Worm (Caenorhabditis elegans) whole organism, early embryonic: ENCODE data around the gene mrpl-55.

Source experiments
- B0310.2 ChIP-seq: sonication (generic microtip); optimal IDR thresholded peaks from 2 replicates; lab custom pipeline; 2016; ENCODE audit warnings: mild to moderate bottlenecking, missing genetic modification characterization, missing compliant biosample characterization
- F13C5.2 ChIP-seq: sonication (generic microtip); optimal IDR thresholded peaks from 2 replicates; lab custom pipeline; 2017; ENCODE audit warnings: mild to moderate bottlenecking, missing genetic modification characterization, inconsistent platforms, missing compliant biosample characterization
- aly-1 ChIP-seq: sonication (generic microtip); optimal IDR thresholded peaks from 2 replicates; lab custom pipeline; 2016; ENCODE audit warnings: missing genetic modification characterization, missing compliant biosample characterization
- ama-1 ChIP-seq: fragments of 150-350 bp; optimal IDR thresholded peaks from 2 replicates; lab custom pipeline; 2014
- ceh-13 ChIP-seq: fragments of 200-800 bp; sonication (Bioruptor generic); optimal IDR thresholded peaks from 2 replicates; lab custom pipeline; 2018; ENCODE audit warnings: mild to moderate bottlenecking, missing genetic modification characterization, missing compliant biosample characterization
- ceh-36 ChIP-seq: sonication (generic microtip); optimal IDR thresholded peaks from 2 replicates; lab custom pipeline; 2016; ENCODE audit warnings: missing genetic modification characterization, inconsistent platforms, missing compliant biosample characterization
- ets-7 ChIP-seq: sonication (generic microtip); optimal IDR thresholded peaks from 2 replicates; lab custom pipeline; 2016; ENCODE audit warnings: missing genotype, missing genetic modification characterization, missing compliant biosample characterization
- flt-1 ChIP-seq: fragments of 200-800 bp; sonication (Bioruptor generic); IDR thresholded peaks from 2 replicates; pipeline ENCODE4 v1.3.6; 2022; ENCODE audit warnings: missing genetic modification characterization, missing compliant biosample characterization
- hmbx-1 ChIP-seq: sonication (generic microtip); optimal IDR thresholded peaks from 2 replicates; lab custom pipeline; 2016; ENCODE audit warnings: mild to moderate bottlenecking, missing genetic modification characterization, missing compliant biosample characterization
- hmg-4 ChIP-seq: fragments of 200-800 bp; sonication (Bioruptor generic); optimal IDR thresholded peaks from 2 replicates; lab custom pipeline; 2018; ENCODE audit warnings: mild to moderate bottlenecking, missing genetic modification characterization, missing compliant biosample characterization
- hnd-1 ChIP-seq: sonication (generic microtip); optimal IDR thresholded peaks from 2 replicates; lab custom pipeline; 2016; ENCODE audit warnings: missing genetic modification characterization, missing compliant biosample characterization
- pes-1 ChIP-seq: fragments of 200-800 bp; sonication (Bioruptor generic); IDR thresholded peaks from 2 replicates; pipeline ENCODE4 v1.3.6; 2022; ENCODE audit warnings: missing genetic modification reagents, missing genetic modification characterization, missing compliant biosample characterization
- sea-1 ChIP-seq: fragments of 200-800 bp; sonication (Bioruptor generic); conservative IDR thresholded peaks from 2 replicates; pipeline ENCODE4 v1.3.6; 2022; ENCODE audit warnings: missing genetic modification characterization, missing compliant biosample characterization
- tbx-11 ChIP-seq: fragments of 200-800 bp; sonication (Bioruptor generic); IDR thresholded peaks from 2 replicates; pipeline ENCODE4 v1.3.6; 2022; ENCODE audit warnings: missing genetic modification characterization, missing compliant biosample characterization
- tbx-37 ChIP-seq: fragments of 200-800 bp; sonication (Bioruptor generic); conservative IDR thresholded peaks from 2 replicates; pipeline ENCODE4 v1.3.6; 2022; ENCODE audit warnings: missing genetic modification reagents, missing genetic modification characterization, missing compliant biosample characterization
- tra-4 ChIP-seq: sonication (generic microtip); optimal IDR thresholded peaks from 2 replicates; lab custom pipeline; 2017; ENCODE audit warnings: missing genetic modification characterization, missing compliant biosample characterization

The mrpl-55 gene

ce11 chrIV:420686-421085 lies 23.1 kb upstream of the mrpl-55 start:
- TF ChIP-seq ama-1 (lab: Kevin White, UChicago) (no peak), B0310.2 (tag; lab: Kevin White, UChicago) (no peak), tbx-37 (GFP tag; lab: Robert Waterston, UW) (no peak), ceh-36 (tag; lab: Kevin White, UChicago) (no peak), ets-7 (tag; lab: Kevin White, UChicago) (no peak), hmbx-1 (tag; lab: Kevin White, UChicago) (no peak)

- TF ChIP-seq ets-7 (tag; lab: Kevin White, UChicago) (no peak), F13C5.2 (tag; lab: Kevin White, UChicago) (no peak), tbx-37 (GFP tag; lab: Robert Waterston, UW) (no peak), B0310.2 (tag; lab: Kevin White, UChicago) (no peak), ceh-13 (GFP tag; lab: Kevin White, UChicago) (no peak), sea-1 (GFP tag; lab: Robert Waterston, UW) (no peak), ceh-36 (tag; lab: Kevin White, UChicago) (no peak), flt-1 (no peak)
Observed at ce11 chrIV:422112-422511, 21.7 kb upstream of the mrpl-55 start.

ce11 chrIV:425052-425451 lies 18.7 kb upstream of the mrpl-55 start, which contains the start of gene daf-18:
daf-18 (minus strand) TSS chrIV:425177.
- TF ChIP-seq hmg-4 (GFP tag; lab: Kevin White, UChicago) (no peak), ceh-36 (tag; lab: Kevin White, UChicago) (peak; percentile 74)

DNA sequence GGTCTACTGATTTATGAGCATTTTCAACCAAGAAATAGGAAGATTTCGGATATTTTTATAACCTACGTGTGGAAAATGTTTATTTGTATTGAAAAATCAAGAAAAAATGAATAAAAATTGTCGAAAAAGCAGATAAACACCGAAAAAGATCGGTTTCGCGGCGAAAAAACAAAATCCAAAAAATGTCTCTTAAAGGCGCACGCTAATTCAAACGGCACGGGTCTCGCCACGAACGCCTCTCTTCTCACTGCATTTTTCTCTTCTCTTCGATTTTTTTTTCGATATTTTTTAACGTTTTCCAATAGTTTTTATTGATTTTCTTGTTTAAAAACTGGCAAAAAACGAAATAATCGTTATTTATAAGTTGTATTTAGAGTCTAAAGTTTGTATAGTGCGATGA lies 18.2 kb upstream of the mrpl-55 start:
- no peak for TF ChIP-seq sea-1 (GFP tag; lab: Robert Waterston, UW)
- no peak for TF ChIP-seq B0310.2 (tag; lab: Kevin White, UChicago)

ce11 chrIV:425995-426394 lies 17.8 kb upstream of the mrpl-55 start, which contains the start of gene garr-1:
garr-1 (plus strand) TSS chrIV:426168.
- TF ChIP-seq ceh-36 (tag; lab: Kevin White, UChicago) (no peak), ceh-13 (GFP tag; lab: Kevin White, UChicago) (no peak), tbx-11 (GFP tag; lab: Robert Waterston, UW) (no peak), hnd-1 (tag; lab: Kevin White, UChicago) (no peak), aly-1 (tag; lab: Kevin White, UChicago) (no peak), ama-1 (lab: Kevin White, UChicago) (no peak), F13C5.2 (tag; lab: Kevin White, UChicago) (no peak), tbx-37 (GFP tag; lab: Robert Waterston, UW) (no peak), tra-4 (tag; lab: Kevin White, UChicago) (no peak)

- TF ChIP-seq hmg-4 (GFP tag; lab: Kevin White, UChicago) (no peak), tbx-11 (GFP tag; lab: Robert Waterston, UW) (no peak), flt-1 (no peak), sea-1 (GFP tag; lab: Robert Waterston, UW) (no peak), aly-1 (tag; lab: Kevin White, UChicago) (no peak), ama-1 (lab: Kevin White, UChicago) (no peak), ceh-36 (tag; lab: Kevin White, UChicago) (no peak), ceh-13 (GFP tag; lab: Kevin White, UChicago) (no peak), pes-1 (GFP tag; lab: Robert Waterston, UW) (no peak)
Observed at ce11 chrIV:426597-426996, 17.2 kb upstream of the mrpl-55 start.

ce11 chrIV:427100-427908 lies 16.5 kb upstream of the mrpl-55 start:
- TF ChIP-seq hmbx-1 (tag; lab: Kevin White, UChicago): no peak
- no peak for TF ChIP-seq tra-4 (tag; lab: Kevin White, UChicago)
- TF ChIP-seq pes-1 (GFP tag; lab: Robert Waterston, UW): 0 out of 2 replicates have a peak, but pooled peaks have one; percentile 17

- TF ChIP-seq aly-1 (tag; lab: Kevin White, UChicago) (no peak), flt-1 (no peak), ama-1 (lab: Kevin White, UChicago) (no peak), ceh-36 (tag; lab: Kevin White, UChicago) (no peak), F13C5.2 (tag; lab: Kevin White, UChicago) (no peak), tbx-11 (GFP tag; lab: Robert Waterston, UW) (no peak), hmbx-1 (tag; lab: Kevin White, UChicago) (no peak), hnd-1 (tag; lab: Kevin White, UChicago) (no peak), sea-1 (GFP tag; lab: Robert Waterston, UW) (no peak), B0310.2 (tag; lab: Kevin White, UChicago) (no peak)
Observed at ce11 chrIV:428869-429268, 14.9 kb upstream of the mrpl-55 start, which contains the start of gene Y66H1A.5. Y66H1A.5 (minus strand) TSS chrIV:429133.
